Worm (Caenorhabditis elegans): ENCODE results near the gene B0250.18.

DNA sequence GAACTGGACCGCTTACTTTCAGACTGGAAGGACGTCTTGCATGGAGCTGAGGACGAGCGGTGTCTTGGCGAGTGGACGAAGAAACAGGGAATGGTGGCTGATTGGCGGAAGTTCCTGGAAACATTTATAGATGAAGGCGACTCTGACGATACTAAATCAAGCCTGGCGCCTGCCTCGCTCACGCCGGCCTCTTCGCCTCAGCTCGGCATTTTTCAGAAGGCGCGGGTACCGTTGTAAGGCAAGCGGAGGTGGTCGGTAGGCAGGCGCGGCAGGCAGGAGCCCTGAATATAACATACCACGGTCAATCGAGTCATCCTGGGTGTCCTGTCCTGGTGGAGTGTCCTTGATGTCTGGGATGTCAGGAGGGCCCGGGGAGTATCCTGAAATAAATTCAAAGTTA, 14.8 kb downstream of the B0250.18 start:
- TF ChIP-seq nhr-11 (tag; optimal IDR thresholded peaks at IDR 0.05) (no peak), unc-42 (tag; optimal IDR thresholded peaks at IDR 0.05) (no peak), hlh-15 (tag; optimal IDR thresholded peaks at IDR 0.05) (no peak), ceh-18 (tag; optimal IDR thresholded peaks at IDR 0.05) (no peak), ets-4 (tag; optimal IDR thresholded peaks at IDR 0.05) (no peak)
